Fruit fly (Drosophila melanogaster) whole organism, embryonic: ENCODE measurements around the gene CG13131.

Source experiments
- CG10274 ChIP-seq: fragments of 200-800 bp; sonication (Bioruptor generic); optimal IDR thresholded peaks from 3 replicates; lab custom pipeline; 2017; ENCODE audit warnings: missing biosample characterization, mild to moderate bottlenecking, missing genetic modification characterization
- CG10959 ChIP-seq: fragments of 200-800 bp; sonication (Bioruptor generic); IDR thresholded peaks from 2 replicates; pipeline ENCODE4 v1.3.6; 2022; ENCODE audit warnings: missing biosample characterization, missing genetic modification characterization
- CG11085 ChIP-seq: fragments of 200-800 bp; sonication (Bioruptor generic); IDR thresholded peaks from 2 replicates; pipeline ENCODE4 v1.3.6; 2022; ENCODE audit warnings: missing biosample characterization, missing genetic modification characterization
- CG11093 ChIP-seq: fragments of 200-800 bp; sonication (Bioruptor generic); IDR thresholded peaks from 3 replicates; pipeline ENCODE4 v1.3.6; 2022; ENCODE audit warnings: missing biosample characterization, missing genetic modification characterization
- CG11504 ChIP-seq: fragments of 200-800 bp; sonication (Bioruptor generic); optimal IDR thresholded peaks from 3 replicates; lab custom pipeline; 2019; ENCODE audit warnings: missing biosample characterization, mild to moderate bottlenecking, missing genetic modification characterization, moderate library complexity
- CG12071 ChIP-seq: fragments of 200-800 bp; sonication (Bioruptor generic); optimal IDR thresholded peaks from 3 replicates; lab custom pipeline; 2018; ENCODE audit warnings: missing biosample characterization, mild to moderate bottlenecking, missing genetic modification characterization
- CG13123 ChIP-seq: fragments of 200-800 bp; sonication (Bioruptor generic); optimal IDR thresholded peaks from 2 replicates; lab custom pipeline; 2016; ENCODE audit warnings: missing biosample characterization, missing genetic modification characterization
- CG17361 ChIP-seq: fragments of 200-800 bp; sonication (Bioruptor generic); IDR thresholded peaks from 3 replicates; pipeline ENCODE4 v1.3.6; 2022; ENCODE audit warnings: missing biosample characterization, missing genetic modification characterization
- CG17385 ChIP-seq: fragments of 200-800 bp; sonication (Bioruptor generic); optimal IDR thresholded peaks from 3 replicates; lab custom pipeline; 2018; ENCODE audit warnings: missing biosample characterization, mild to moderate bottlenecking, missing genetic modification characterization
- CG2129 ChIP-seq: fragments of 200-800 bp; sonication (Bioruptor generic); IDR thresholded peaks from 2 replicates; pipeline ENCODE4 v1.3.6; 2022; ENCODE audit warnings: missing biosample characterization, missing genetic modification characterization; ENCODE audit not compliant: partially characterized antibody
- CG31388 ChIP-seq: fragments of 200-800 bp; sonication (Bioruptor generic); optimal IDR thresholded peaks from 2 replicates; lab custom pipeline; 2016; ENCODE audit warnings: missing biosample characterization, missing genetic modification characterization
- CG31441 ChIP-seq: fragments of 200-800 bp; sonication (Bioruptor generic); IDR thresholded peaks from 2 replicates; pipeline ENCODE4 v1.3.6; 2022; ENCODE audit warnings: missing biosample characterization, missing genetic modification characterization
- CG32532 ChIP-seq: fragments of 200-800 bp; sonication (Bioruptor generic); IDR thresholded peaks from 2 replicates; pipeline ENCODE4 v1.3.6; 2022; ENCODE audit warnings: missing biosample characterization, missing genetic modification characterization
- CG33213 ChIP-seq: fragments of 200-800 bp; sonication (Bioruptor generic); optimal IDR thresholded peaks from 3 replicates; lab custom pipeline; 2016; ENCODE audit warnings: missing biosample characterization, missing genetic modification characterization
- CG3726 ChIP-seq: fragments of 200-800 bp; sonication (Bioruptor generic); IDR thresholded peaks from 3 replicates; pipeline ENCODE4, ENCODE4 v1.3.6; 2022; ENCODE audit warnings: missing biosample characterization, missing genetic modification characterization
- CG6683 ChIP-seq: fragments of 200-800 bp; sonication (Bioruptor generic); optimal IDR thresholded peaks from 2 replicates; lab custom pipeline; 2017; ENCODE audit warnings: missing biosample characterization, mild to moderate bottlenecking, missing genetic modification characterization, missing genetic modification reagents
- CG7372 ChIP-seq: fragments of 200-800 bp; sonication (Bioruptor generic); IDR thresholded peaks from 2 replicates; pipeline ENCODE4 v1.3.6; 2022; ENCODE audit warnings: missing biosample characterization, missing genetic modification characterization
- CG7839 ChIP-seq: fragments of 200-800 bp; sonication (Bioruptor generic); optimal IDR thresholded peaks from 3 replicates; lab custom pipeline; 2018; ENCODE audit warnings: missing biosample characterization, mild to moderate bottlenecking, missing genetic modification characterization, moderate library complexity
- CG7928 ChIP-seq: fragments of 200-800 bp; sonication (Bioruptor generic); optimal IDR thresholded peaks from 2 replicates; lab custom pipeline; 2017; ENCODE audit warnings: missing biosample characterization, mild to moderate bottlenecking, missing genetic modification characterization
- CG7963 ChIP-seq: fragments of 200-800 bp; sonication (Bioruptor generic); IDR thresholded peaks from 3 replicates; pipeline ENCODE4 v1.3.6; 2022; ENCODE audit warnings: missing biosample characterization, missing genetic modification characterization; ENCODE audit not compliant: partially characterized antibody
- CG9437 ChIP-seq: fragments of 200-800 bp; sonication (Bioruptor generic); optimal IDR thresholded peaks from 2 replicates; lab custom pipeline; 2018; ENCODE audit warnings: missing biosample characterization, mild to moderate bottlenecking, missing genetic modification characterization
- CHES-1-like ChIP-seq: fragments of 200-800 bp; sonication (Bioruptor generic); optimal IDR thresholded peaks from 2 replicates; lab custom pipeline; 2016; ENCODE audit warnings: missing biosample characterization, missing genetic modification characterization
- Chrac-16 ChIP-seq: fragments of 200-800 bp; sonication (Bioruptor generic); optimal IDR thresholded peaks from 3 replicates; lab custom pipeline; 2016; ENCODE audit warnings: missing biosample characterization, missing genetic modification characterization
- Doc2 ChIP-seq: fragments of 200-800 bp; sonication (Bioruptor generic); IDR thresholded peaks from 2 replicates; pipeline ENCODE4 v1.3.6; 2022; ENCODE audit warnings: missing biosample characterization, missing genetic modification characterization
- Drgx ChIP-seq: fragments of 200-800 bp; sonication (Bioruptor generic); IDR thresholded peaks from 2 replicates; pipeline ENCODE4 v1.3.6; 2022; ENCODE audit warnings: missing biosample characterization, missing genetic modification characterization
- GATAe ChIP-seq: fragments of 200-800 bp; sonication (Bioruptor generic); conservative IDR thresholded peaks from 2 replicates; pipeline ENCODE4 v1.3.6; 2022; ENCODE audit warnings: missing biosample characterization, missing genetic modification characterization
- Gsc ChIP-seq: fragments of 200-800 bp; sonication (Bioruptor generic); IDR thresholded peaks from 2 replicates; pipeline ENCODE4 v1.3.6; 2022; ENCODE audit warnings: missing biosample characterization, missing genetic modification characterization
- MTF-1 ChIP-seq: fragments of 200-800 bp; sonication (Bioruptor generic); optimal IDR thresholded peaks from 2 replicates; lab custom pipeline; 2018; ENCODE audit warnings: missing biosample characterization, mild to moderate bottlenecking, missing genetic modification characterization, borderline replicate concordance
- Med ChIP-seq: fragments of 200-800 bp; sonication (Bioruptor generic); peaks from one replicate; lab custom pipeline; 2016; ENCODE audit warnings: missing biosample characterization, missing genetic modification characterization, mild to moderate bottlenecking, inconsistent platforms, moderate library complexity
- NC2α ChIP-seq: fragments of 200-800 bp; sonication (Bioruptor generic); optimal IDR thresholded peaks from 2 replicates; lab custom pipeline; 2016; ENCODE audit warnings: missing biosample characterization, missing genetic modification characterization
- NfI ChIP-seq: fragments of 200-800 bp; sonication (Bioruptor generic); optimal IDR thresholded peaks from 3 replicates; lab custom pipeline; 2018; ENCODE audit warnings: missing biosample characterization, mild to moderate bottlenecking, missing genetic modification characterization, moderate library complexity
- Opbp ChIP-seq: fragments of 200-800 bp; sonication (Bioruptor generic); IDR thresholded peaks from 3 replicates; pipeline ENCODE4 v1.3.6; 2022; ENCODE audit warnings: missing biosample characterization, missing genetic modification characterization; ENCODE audit not compliant: partially characterized antibody
- Tbp ChIP-seq: fragments of >200 bp; optimal IDR thresholded peaks from 2 replicates; lab custom pipeline; 2018; ENCODE audit warnings: missing biosample characterization, missing genetic modification characterization
- YL-1 ChIP-seq: fragments of 200-800 bp; sonication (Bioruptor generic); optimal IDR thresholded peaks from 3 replicates; lab custom pipeline; 2017; ENCODE audit warnings: missing biosample characterization, mild to moderate bottlenecking, missing genetic modification characterization
- bbx ChIP-seq: fragments of 200-800 bp; sonication (Bioruptor generic); IDR thresholded peaks from 2 replicates; pipeline ENCODE4 v1.3.6; 2022; ENCODE audit warnings: missing biosample characterization, missing genetic modification characterization; ENCODE audit not compliant: partially characterized antibody
- cad ChIP-seq: fragments of >200 bp; optimal IDR thresholded peaks from 2 replicates; lab custom pipeline; 2017; ENCODE audit warnings: missing biosample characterization, missing genetic modification characterization
- dati ChIP-seq: fragments of 200-800 bp; sonication (Bioruptor generic); IDR thresholded peaks from 2 replicates; pipeline ENCODE4 v1.3.6; 2022; ENCODE audit warnings: missing biosample characterization, missing genetic modification characterization
- ewg ChIP-seq: fragments of 200-800 bp; sonication (Bioruptor generic); optimal IDR thresholded peaks from 3 replicates; lab custom pipeline; 2017; ENCODE audit warnings: mild to moderate bottlenecking, missing biosample characterization, missing genetic modification reagents, missing genetic modification characterization
- fd102C ChIP-seq: fragments of 200-800 bp; sonication (Bioruptor generic); optimal IDR thresholded peaks from 2 replicates; lab custom pipeline; 2018; ENCODE audit warnings: missing biosample characterization, mild to moderate bottlenecking, missing genetic modification characterization, moderate library complexity
- grau ChIP-seq: fragments of 200-800 bp; optimal IDR thresholded peaks from 3 replicates; lab custom pipeline; 2019; ENCODE audit warnings: missing biosample characterization, mild to moderate bottlenecking, missing genetic modification characterization, moderate library complexity
- lilli ChIP-seq: fragments of 200-800 bp; sonication (Bioruptor generic); optimal IDR thresholded peaks from 3 replicates; lab custom pipeline; 2016; ENCODE audit warnings: missing biosample characterization, missing genetic modification characterization
- mam ChIP-seq: fragments of 200-800 bp; sonication (Bioruptor generic); optimal IDR thresholded peaks from 3 replicates; lab custom pipeline; 2016; ENCODE audit warnings: missing biosample characterization, missing genetic modification characterization
- pzg ChIP-seq: fragments of 200-800 bp; sonication (Bioruptor generic); optimal IDR thresholded peaks from 3 replicates; lab custom pipeline; 2018; ENCODE audit warnings: missing biosample characterization, mild to moderate bottlenecking, missing genetic modification characterization, moderate library complexity
- scrt ChIP-seq: fragments of 200-800 bp; sonication (Bioruptor generic); optimal IDR thresholded peaks from 2 replicates; lab custom pipeline; 2018; ENCODE audit warnings: missing biosample characterization, mild to moderate bottlenecking, missing genetic modification characterization, moderate library complexity
- sens ChIP-seq: fragments of 200-800 bp; sonication (Bioruptor generic); peaks from one replicate; lab custom pipeline; 2016; ENCODE audit warnings: missing biosample characterization, missing genetic modification characterization
- sim ChIP-seq: fragments of 200-800 bp; sonication (Bioruptor generic); IDR thresholded peaks from 2 replicates; pipeline ENCODE4 v1.3.6; 2022; ENCODE audit warnings: missing biosample characterization, missing genetic modification characterization
- sisA ChIP-seq: fragments of 200-800 bp; sonication (Bioruptor generic); IDR thresholded peaks from 2 replicates; pipeline ENCODE4 v1.3.6; 2022; ENCODE audit warnings: missing biosample characterization, missing genetic modification characterization
- twi ChIP-seq: fragments of 200-800 bp; optimal IDR thresholded peaks from 2 replicates; lab custom pipeline; 2019; ENCODE audit warnings: missing biosample characterization, mild to moderate bottlenecking, missing genetic modification characterization, moderate library complexity
- vvl ChIP-seq: fragments of 200-800 bp; sonication (Bioruptor generic); IDR thresholded peaks from 2 replicates; pipeline ENCODE4 v1.3.6; 2022; ENCODE audit warnings: missing biosample characterization, missing genetic modification characterization

The CG13131 gene

DNA sequence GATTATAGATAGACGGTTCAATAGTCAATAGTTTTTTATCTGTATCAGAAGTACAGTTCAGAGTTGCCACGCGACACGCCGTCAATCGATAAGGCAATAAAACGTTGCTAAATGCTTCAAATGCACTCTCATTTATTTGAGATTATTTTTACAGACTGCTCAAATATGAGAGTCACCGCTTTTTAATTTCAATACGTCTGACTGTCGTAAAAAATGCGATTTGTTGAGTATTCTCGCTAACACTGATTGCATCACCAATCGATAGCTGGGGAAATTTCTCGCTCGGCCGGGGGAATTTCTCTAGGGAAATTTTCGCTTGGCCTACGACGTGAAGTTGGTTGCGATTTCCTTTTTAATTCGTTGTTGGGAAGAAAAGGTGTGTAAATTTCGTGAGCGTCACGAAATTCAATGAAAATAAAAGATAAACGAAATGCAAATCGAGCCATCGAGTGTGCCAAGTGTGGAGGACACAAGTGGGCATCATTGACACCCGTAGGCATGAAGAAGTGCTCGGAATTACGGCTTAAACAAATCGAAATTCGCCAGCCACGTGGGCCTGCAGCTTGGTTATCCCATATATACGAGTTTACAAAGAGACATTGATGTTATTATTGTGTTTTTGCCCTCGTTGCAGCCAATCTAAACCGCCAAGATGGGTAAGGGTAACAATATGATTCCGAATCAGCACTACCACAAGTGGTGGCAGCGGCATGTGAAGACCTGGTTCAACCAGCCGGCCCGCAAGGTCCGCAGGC is 50.1 kb downstream of the CG13131 start, which contains the start of the genes Dref and RpL13 (continued):
- TF ChIP-seq CG13123 (GFP tag; lab: Kevin White, UChicago) = peak; percentile 97
- TF ChIP-seq CG31441 (GFP tag; lab: Robert Waterston, UW) = peak; percentile 80
- TF ChIP-seq sens (GFP tag; lab: Kevin White, UChicago) = peak; percentile 97
- peak; percentile 58 for TF ChIP-seq Chrac-16 (GFP tag; lab: Kevin White, UChicago)
- TF ChIP-seq CG3726 (GFP tag; lab: Robert Waterston, UW) = peak; percentile 55; the same call in 1 of the 3 replicates
- peak; percentile 60 for TF ChIP-seq CG7372
- TF ChIP-seq Drgx = peak; percentile 38; the same call in 1 of the 2 replicates
- peak; percentile 76 for TF ChIP-seq sim (GFP tag; lab: Robert Waterston, UW)
- peak; percentile 96 for TF ChIP-seq MTF-1 (GFP tag; lab: Kevin White, UChicago)
- no peak for TF ChIP-seq cad (GFP tag; lab: Kevin White, UChicago)
- peak; percentile 75 for TF ChIP-seq ewg (GFP tag; lab: Kevin White, UChicago)
- peak; percentile 100 for TF ChIP-seq YL-1 (GFP tag; lab: Kevin White, UChicago)
- peak; percentile 83 for TF ChIP-seq pzg
- TF ChIP-seq Opbp = peak; percentile 99
- TF ChIP-seq CG32532 (GFP tag; lab: Robert Waterston, UW) = peak; percentile 81
- peak; percentile 68 for TF ChIP-seq bbx
- peak; percentile 90 for TF ChIP-seq CG17361 (GFP tag; lab: Robert Waterston, UW)
- TF ChIP-seq CHES-1-like (GFP tag; lab: Kevin White, UChicago) = peak; percentile 90
- TF ChIP-seq CG33213 (GFP tag; lab: Kevin White, UChicago) = peak; percentile 92
- peak; percentile 94 for TF ChIP-seq CG12071
- TF ChIP-seq CG2129 (GFP tag; lab: Robert Waterston, UW) = peak; percentile 47
- TF ChIP-seq GATAe (GFP tag; lab: Robert Waterston, UW) = peak; percentile 28; the same call in 1 of the 2 replicates
- TF ChIP-seq twi (tag; lab: Kevin White, UChicago) = peak; percentile 65
- TF ChIP-seq Tbp = no peak
- peak; percentile 90 for TF ChIP-seq vvl (GFP tag; lab: Robert Waterston, UW)
- TF ChIP-seq mam (GFP tag; lab: Kevin White, UChicago) = peak; percentile 84
- peak; percentile 85 for TF ChIP-seq fd102C
- peak; percentile 92 for TF ChIP-seq CG17385 (GFP tag; lab: Kevin White, UChicago)
- TF ChIP-seq CG6683 (GFP tag; lab: Kevin White, UChicago) = peak; percentile 84
- TF ChIP-seq CG11093 (GFP tag; lab: Robert Waterston, UW) = no peak
- no peak for TF ChIP-seq Doc2 (GFP tag; lab: Robert Waterston, UW)
- peak; percentile 49; the same call in 1 of the 2 replicates for TF ChIP-seq CG11085 (GFP tag; lab: Robert Waterston, UW)
- 0 out of 2 replicates have a peak, but pooled peaks have one; percentile 19 for TF ChIP-seq sisA (GFP tag; lab: Robert Waterston, UW)
- peak; percentile 81 for TF ChIP-seq grau (tag; lab: Kevin White, UChicago)
- TF ChIP-seq Med (GFP tag; lab: Kevin White, UChicago) = peak; percentile 99
- peak; percentile 3 for TF ChIP-seq CG31388 (GFP tag; lab: Kevin White, UChicago)
- TF ChIP-seq CG7928 (GFP tag; lab: Kevin White, UChicago) = peak; percentile 74
- TF ChIP-seq CG10959 (GFP tag; lab: Robert Waterston, UW) = peak; percentile 51; the same call in 1 of the 2 replicates
- peak; percentile 71 for TF ChIP-seq dati
- TF ChIP-seq NC2α (GFP tag; lab: Kevin White, UChicago) = peak; percentile 81
- TF ChIP-seq CG9437 = peak; percentile 83
- TF ChIP-seq CG7839 = peak; percentile 82
- TF ChIP-seq CG7963 (GFP tag; lab: Robert Waterston, UW) = peak; percentile 66; the same call in 1 of the 3 replicates
- no peak for TF ChIP-seq CG11504 (tag; lab: Kevin White, UChicago)
- peak; percentile 78 for TF ChIP-seq CG10274 (GFP tag; lab: Kevin White, UChicago)
- TF ChIP-seq scrt (GFP tag; lab: Kevin White, UChicago) = peak; percentile 85
- peak; percentile 87 for TF ChIP-seq lilli (GFP tag; lab: Kevin White, UChicago)
- TF ChIP-seq Gsc (GFP tag; lab: Robert Waterston, UW) = no peak
- peak; percentile 94 for TF ChIP-seq NfI (GFP tag; lab: Kevin White, UChicago)
